Worm (Caenorhabditis elegans): ENCODE measurements around the gene T24C4.3.

The T24C4.3 gene

DNA sequence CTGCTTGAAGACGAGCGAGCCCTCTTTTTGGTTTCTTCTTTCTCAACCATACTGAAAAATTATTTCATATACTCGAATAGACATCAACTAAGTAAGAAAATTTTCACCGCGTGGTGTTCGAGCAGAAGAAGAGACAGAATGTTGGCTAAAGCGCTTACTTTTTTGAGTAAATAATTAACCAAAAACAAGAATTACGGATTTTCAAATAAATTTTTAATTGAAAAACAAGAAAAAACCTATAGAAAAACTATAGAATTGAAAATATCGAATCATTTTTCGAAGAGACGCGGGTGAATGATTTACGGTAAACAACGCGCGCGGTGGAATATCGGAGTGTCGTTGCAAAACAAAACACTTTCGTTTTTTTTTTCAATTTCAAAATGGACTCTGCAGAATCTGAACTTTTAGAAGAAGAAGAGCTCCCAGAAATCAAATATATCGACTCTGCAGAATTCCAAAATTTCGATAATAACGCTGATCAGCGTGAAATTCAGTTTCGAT is 18.4 kb downstream of the T24C4.3 start, which contains the start of the genes rnp-5 and tag-51:
Gene rnp-5 (minus strand): TSS at position 51 of the 501 bp plus-strand sequence.
Gene tag-51 (plus strand): TSS at position 363 of the 501 bp plus-strand sequence.
- TF ChIP-seq W03F9.2 (tag; optimal IDR thresholded peaks at IDR 0.05) (no peak), dao-5 (tag; optimal IDR thresholded peaks at IDR 0.05) (no peak), him-1 (tag; optimal IDR thresholded peaks at IDR 0.05) (no peak)

DNA sequence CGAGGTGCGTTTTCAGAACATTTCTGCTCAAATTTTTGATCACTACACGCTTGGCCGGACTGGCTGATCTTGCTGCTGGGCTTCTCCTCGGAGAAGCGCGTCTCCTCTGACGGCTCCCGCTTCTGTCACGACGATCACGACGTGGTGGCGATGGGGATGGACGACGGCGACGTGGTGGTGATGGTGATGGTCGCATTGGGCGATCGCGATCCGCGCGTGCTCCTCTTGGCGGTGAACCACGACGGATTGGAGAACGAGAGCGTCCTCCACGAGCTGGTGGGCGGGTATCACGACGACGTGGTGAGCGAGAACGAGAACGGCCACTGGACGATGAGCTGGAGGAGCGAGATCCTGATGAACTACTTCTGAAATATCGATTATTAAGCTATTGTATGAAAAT is 18.9 kb downstream of the T24C4.3 start:
- TF ChIP-seq W03F9.2 (tag; optimal IDR thresholded peaks at IDR 0.05) (no peak), dao-5 (tag; optimal IDR thresholded peaks at IDR 0.05) (no peak), him-1 (tag; optimal IDR thresholded peaks at IDR 0.05) (no peak)

DNA sequence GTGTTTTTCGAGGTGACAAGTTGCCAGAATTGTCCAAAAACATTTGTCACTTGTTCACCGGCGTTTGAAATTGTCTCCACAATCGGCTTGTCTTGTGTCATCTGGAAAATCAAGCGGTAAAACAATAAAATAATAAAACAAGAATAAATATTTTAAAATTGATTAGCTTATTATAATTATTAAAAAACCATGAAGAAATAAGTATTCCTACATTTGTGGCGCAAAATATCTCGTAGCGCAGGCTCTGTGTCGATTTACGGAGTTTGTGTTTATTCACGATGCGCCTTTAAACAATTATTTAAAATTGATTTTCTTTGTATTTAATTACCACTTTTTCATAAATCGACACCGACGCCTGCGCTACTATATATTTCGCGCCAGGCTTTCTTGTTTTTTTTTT is 20.0 kb downstream of the T24C4.3 start, which contains the start of gene moma-1:
Gene moma-1 (minus strand): TSS at position 101 of the 400 bp plus-strand sequence.
- no peak for TF ChIP-seq W03F9.2 (tag; optimal IDR thresholded peaks at IDR 0.05)
- no peak for TF ChIP-seq dao-5 (tag; optimal IDR thresholded peaks at IDR 0.05)
- no peak for TF ChIP-seq him-1 (tag; optimal IDR thresholded peaks at IDR 0.05)

DNA sequence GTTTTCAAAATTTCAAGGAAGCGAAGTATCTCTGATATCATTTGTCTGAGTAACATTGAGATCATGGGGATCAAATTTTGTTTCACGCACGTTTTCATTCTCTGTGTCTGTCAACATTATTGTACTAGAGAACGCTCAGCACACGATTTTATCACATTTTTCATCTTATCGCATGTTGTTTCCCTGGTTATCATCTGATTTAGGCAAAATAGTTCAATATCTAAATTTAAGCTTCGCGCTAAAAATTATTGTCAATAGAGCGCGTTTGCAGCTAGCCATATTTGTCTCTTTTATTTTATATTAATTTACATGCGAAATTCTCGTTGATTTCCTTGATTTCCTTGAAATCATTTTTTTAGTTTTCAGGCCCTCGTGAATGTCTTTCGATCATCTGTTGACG is 26.8 kb downstream of the T24C4.3 start, which contains the start of gene K02F3.2:
Gene K02F3.2 (plus strand): TSS at position 357 of the 400 bp plus-strand sequence.
- TF ChIP-seq dao-5 (tag; optimal IDR thresholded peaks at IDR 0.05) = no peak
- no peak for TF ChIP-seq him-1 (tag; optimal IDR thresholded peaks at IDR 0.05)
- TF ChIP-seq W03F9.2 (tag; optimal IDR thresholded peaks at IDR 0.05) = no peak

DNA sequence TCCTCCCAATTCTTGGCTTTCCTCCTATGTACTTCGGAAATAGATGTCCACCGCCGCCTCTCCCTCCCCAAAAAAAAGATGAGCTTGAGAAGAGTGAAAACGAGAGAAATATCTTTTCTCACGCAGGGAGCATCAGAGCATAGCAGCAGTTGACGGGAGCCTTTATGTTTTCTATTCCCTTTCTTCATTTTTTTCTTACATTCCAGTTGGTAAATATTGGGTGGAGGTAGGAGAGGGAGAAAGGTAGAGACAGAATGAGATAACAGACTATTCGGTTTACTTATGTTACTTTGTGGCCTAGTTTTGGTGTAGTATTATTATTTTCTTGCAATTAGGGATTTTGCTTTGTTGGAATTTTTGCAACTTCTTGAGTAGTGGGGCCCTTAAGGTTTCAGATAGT is 27.7 kb downstream of the T24C4.3 start:
- TF ChIP-seq W03F9.2 (tag; optimal IDR thresholded peaks at IDR 0.05) = no peak
- TF ChIP-seq him-1 (tag; optimal IDR thresholded peaks at IDR 0.05) = no peak
- no peak for TF ChIP-seq dao-5 (tag; optimal IDR thresholded peaks at IDR 0.05)

DNA sequence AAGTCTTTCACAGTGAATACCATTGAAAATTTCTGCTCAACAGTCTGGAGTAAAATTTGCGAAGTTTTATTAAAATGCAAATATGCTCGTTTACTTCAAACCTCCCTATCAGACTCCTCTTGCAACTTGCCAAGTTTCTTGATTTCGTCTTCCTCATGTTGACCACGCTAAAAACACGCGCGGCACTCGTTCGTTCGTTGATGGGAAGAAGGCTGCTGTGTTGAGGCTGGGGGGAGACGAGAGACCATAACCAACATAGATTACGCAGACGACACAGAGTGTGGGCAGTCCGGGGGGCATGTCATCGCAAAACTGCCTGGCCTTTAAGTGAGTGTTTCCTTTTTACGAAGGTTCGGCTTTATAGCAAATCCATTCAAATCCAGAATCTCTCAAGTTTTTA is 28.3 kb downstream of the T24C4.3 start:
- no peak for TF ChIP-seq dao-5 (tag; optimal IDR thresholded peaks at IDR 0.05)
- TF ChIP-seq W03F9.2 (tag; optimal IDR thresholded peaks at IDR 0.05) = no peak
- no peak for TF ChIP-seq him-1 (tag; optimal IDR thresholded peaks at IDR 0.05)

DNA sequence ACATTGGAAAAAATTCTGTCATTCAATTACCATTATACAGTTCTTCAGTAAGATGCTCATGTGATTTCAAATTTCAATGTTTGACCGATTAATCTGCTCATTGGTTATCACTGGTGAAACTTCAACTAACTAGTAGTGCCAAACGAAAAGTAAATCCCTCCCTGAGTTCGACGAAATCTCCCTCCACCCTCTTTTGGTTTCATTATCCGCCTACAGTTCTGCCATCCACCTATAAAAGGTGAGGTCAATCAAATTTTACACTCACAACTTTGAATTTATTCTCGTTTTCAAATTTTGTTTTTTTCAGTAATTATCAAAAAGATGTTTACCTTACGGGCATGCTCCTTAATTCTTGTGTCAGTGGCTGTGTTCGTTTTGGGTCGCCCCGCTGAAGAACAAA is 29.6 kb downstream of the T24C4.3 start, which contains the start of gene far-8:
Gene far-8 (plus strand): TSS at position 301 of the 400 bp plus-strand sequence.
- TF ChIP-seq him-1 (tag; optimal IDR thresholded peaks at IDR 0.05) (no peak), dao-5 (tag; optimal IDR thresholded peaks at IDR 0.05) (no peak), W03F9.2 (tag; optimal IDR thresholded peaks at IDR 0.05) (no peak)

DNA sequence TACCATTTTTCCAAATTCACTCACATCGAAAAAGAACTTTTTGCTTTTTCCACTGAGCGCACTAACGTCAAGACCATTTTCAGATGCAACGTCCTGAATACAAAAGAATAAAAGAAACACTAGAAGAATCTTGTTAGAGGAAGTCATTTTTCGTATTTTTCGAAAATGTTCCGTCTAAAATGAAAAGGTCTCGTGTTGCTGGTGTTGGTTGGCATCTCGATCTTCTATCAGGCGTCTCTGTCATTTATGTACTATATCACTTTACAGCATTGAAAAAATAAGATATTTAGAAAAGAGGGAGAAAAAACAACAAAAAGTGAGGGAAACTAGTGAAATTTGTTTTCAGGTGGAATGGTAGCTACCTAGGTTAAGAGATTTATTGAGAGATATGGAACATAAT is 31.1 kb downstream of the T24C4.3 start, which contains the start of gene K02F3.9:
Gene K02F3.9 (minus strand): TSS at position 190 of the 400 bp plus-strand sequence.
- TF ChIP-seq dao-5 (tag; optimal IDR thresholded peaks at IDR 0.05) (no peak), W03F9.2 (tag; optimal IDR thresholded peaks at IDR 0.05) (no peak), him-1 (tag; optimal IDR thresholded peaks at IDR 0.05) (no peak)

DNA sequence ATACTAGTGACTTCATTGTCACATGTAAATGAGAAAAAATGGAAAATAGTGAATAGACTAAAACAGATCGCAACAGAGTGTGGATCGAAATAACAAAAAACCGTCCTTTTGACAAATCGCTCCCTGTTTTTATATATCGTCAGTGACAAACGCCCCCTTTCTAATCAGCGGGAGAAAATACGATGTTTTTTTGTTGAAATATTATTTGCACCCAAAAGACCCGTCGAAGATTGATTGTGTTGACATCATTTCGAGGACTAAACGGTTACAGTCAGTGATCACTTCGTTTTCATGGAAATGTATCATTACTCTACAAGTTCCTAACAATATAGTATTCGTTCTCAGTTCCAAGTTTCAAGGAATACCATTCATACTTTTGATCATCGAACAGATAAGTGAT is 32.8 kb downstream of the T24C4.3 start, which contains the start of gene dos-3:
Gene dos-3 (minus strand): TSS at position 101 of the 400 bp plus-strand sequence.
- no peak for TF ChIP-seq dao-5 (tag; optimal IDR thresholded peaks at IDR 0.05)
- no peak for TF ChIP-seq W03F9.2 (tag; optimal IDR thresholded peaks at IDR 0.05)
- no peak for TF ChIP-seq him-1 (tag; optimal IDR thresholded peaks at IDR 0.05)

DNA sequence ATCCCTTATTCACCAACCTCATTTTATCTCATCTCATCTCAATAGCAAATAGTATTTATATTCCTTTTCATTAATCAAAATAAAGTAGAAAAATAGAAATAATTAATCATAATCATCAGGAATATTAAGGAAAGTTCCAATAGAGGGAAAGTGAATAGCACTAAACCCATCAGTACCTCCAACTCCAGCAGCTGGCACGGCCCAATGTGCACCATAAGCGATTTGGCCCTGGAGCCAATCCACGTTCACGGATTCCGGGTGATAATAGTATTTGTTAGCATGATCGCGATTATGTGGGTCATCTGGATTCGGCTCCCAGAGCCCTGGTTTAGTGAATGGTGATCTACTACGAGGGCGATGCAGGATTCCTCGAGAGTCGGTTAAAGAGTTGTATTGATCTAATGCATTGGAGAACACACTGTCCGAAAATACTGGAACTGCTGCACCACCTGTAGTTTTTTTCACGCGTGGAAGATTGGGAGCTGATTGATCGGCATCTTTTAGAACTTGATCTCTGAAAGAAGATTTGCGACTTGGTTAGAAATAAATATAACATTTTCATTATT is 36.5 kb downstream of the T24C4.3 start:
- TF ChIP-seq him-1 (tag; optimal IDR thresholded peaks at IDR 0.05) (peak; percentile 81), dao-5 (tag; optimal IDR thresholded peaks at IDR 0.05) (peak; percentile 60), W03F9.2 (tag; optimal IDR thresholded peaks at IDR 0.05) (peak; percentile 1)

DNA sequence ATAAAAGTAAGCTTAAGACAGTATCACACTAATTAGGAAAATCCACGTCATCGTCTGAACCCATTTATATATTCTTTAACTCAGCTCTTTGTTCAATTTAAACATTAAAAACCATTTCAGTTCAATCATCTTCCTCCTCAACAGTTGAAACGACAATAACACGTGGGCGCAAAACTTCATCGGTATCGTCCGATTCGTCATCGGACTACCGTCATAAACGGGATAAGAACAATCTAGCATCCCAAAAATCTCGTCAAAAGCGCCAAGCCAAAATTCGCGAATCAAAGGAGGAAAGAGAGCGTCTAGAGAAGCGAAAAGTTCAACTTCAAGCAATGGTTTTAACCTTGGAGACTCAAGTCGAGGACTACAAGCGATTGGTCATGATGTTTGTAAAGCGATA is 37.1 kb downstream of the T24C4.3 start:
- TF ChIP-seq dao-5 (tag; optimal IDR thresholded peaks at IDR 0.05) (no peak), him-1 (tag; optimal IDR thresholded peaks at IDR 0.05) (no peak), W03F9.2 (tag; optimal IDR thresholded peaks at IDR 0.05) (no peak)

DNA sequence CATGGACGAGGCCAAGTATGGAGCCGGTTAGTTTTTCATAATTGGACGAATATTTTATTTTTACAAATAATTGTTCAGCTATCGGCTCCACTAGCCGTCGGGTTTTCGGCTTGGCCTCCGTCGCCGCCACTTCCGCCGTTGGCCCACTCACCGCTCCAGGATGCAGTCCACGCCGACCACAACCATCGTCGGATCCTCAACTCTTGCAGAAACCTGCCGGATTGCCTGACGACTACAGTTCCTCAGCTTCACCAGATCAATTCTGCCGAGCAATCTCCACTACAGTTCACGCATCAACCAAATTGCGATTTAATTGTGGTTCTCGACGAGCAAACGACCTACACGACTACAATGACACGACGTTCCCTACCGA is 37.8 kb downstream of the T24C4.3 start:
- no peak for TF ChIP-seq him-1 (tag; optimal IDR thresholded peaks at IDR 0.05)
- TF ChIP-seq dao-5 (tag; optimal IDR thresholded peaks at IDR 0.05) = no peak
- TF ChIP-seq W03F9.2 (tag; optimal IDR thresholded peaks at IDR 0.05) = no peak

DNA sequence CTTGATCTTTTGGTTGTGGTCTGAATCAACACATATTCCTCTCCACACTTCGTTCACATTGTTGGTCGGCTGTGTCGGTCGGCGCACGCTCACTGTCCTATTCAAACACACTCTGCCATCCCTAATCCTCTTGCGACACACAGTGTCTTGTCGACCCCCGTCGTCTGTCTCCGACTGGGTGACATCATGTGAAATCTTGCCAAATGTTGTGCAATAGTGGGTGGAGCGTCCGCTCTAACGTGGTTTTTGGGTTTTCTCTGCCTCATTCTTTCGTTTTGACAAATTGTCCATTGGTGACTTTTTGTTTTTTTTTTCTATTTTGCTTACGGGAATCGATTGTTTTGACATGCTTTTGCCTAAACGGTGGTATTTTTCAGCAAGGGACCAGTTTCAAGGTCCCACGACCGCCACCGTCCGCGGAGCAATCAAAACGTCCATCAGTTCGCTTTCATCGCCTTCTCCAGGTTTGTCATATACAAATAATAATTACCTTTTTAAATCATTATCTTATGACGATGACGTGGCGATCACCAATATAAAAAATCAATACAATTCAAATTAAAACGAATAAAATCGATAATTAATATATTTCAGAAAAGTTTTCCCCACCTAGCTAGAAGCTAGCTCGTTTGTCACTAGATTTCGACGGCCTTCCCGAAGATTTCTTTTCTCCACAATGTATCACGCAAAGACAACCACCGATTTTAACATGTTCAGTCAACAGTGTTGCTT is 38.4 kb downstream of the T24C4.3 start:
- TF ChIP-seq dao-5 (tag; optimal IDR thresholded peaks at IDR 0.05) (no peak), W03F9.2 (tag; optimal IDR thresholded peaks at IDR 0.05) (peak; percentile 78), him-1 (tag; optimal IDR thresholded peaks at IDR 0.05) (peak; percentile 31)

Data from whole organism, L4/young adult.